Fruit fly (Drosophila melanogaster) whole organism, wandering third instar larva: ENCODE measurements around the gene CAH6.
A peak's percentile ranks its signal among the peaks of the same experiment; 100 is the strongest.

Experiments
- CG32264 ChIP-seq: fragments of 200-800 bp; sonication (Bioruptor generic); optimal IDR thresholded peaks from 2 replicates; lab custom pipeline; 2016; ENCODE audit warnings: missing biosample characterization, missing genetic modification characterization
- CG9705 ChIP-seq: fragments of 200-800 bp; sonication (Bioruptor generic); optimal IDR thresholded peaks from 2 replicates; lab custom pipeline; 2018; ENCODE audit warnings: missing biosample characterization, mild to moderate bottlenecking, missing genetic modification characterization
- Dfd ChIP-seq: fragments of >200 bp; optimal IDR thresholded peaks from 2 replicates; lab custom pipeline; 2017; ENCODE audit warnings: missing biosample characterization, missing genetic modification characterization
- Dif ChIP-seq: fragments of 200-275, 200-300 bp; sonication (Bioruptor generic); optimal IDR thresholded peaks from 2 replicates; lab custom pipeline; 2018; ENCODE audit warnings: missing biosample characterization, missing genetic modification characterization; ENCODE audit not compliant: partially characterized antibody
- GATAd ChIP-seq: sonication (Bioruptor generic); optimal IDR thresholded peaks from 2 replicates; lab custom pipeline; 2016; ENCODE audit warnings: missing biosample characterization, missing genetic modification characterization
- HLH106 ChIP-seq: fragments of 200-800 bp; optimal IDR thresholded peaks from 3 replicates; lab custom pipeline; 2019; ENCODE audit warnings: missing biosample characterization, mild to moderate bottlenecking, missing genetic modification characterization, moderate library complexity
- Hnf4 ChIP-seq: fragments of 200-800 bp; sonication (Bioruptor generic); optimal IDR thresholded peaks from 2 replicates; lab custom pipeline; 2016; ENCODE audit warnings: missing biosample characterization, mild to moderate bottlenecking, missing genetic modification characterization
- Hr78 ChIP-seq: fragments of >200 bp; optimal IDR thresholded peaks from 2 replicates; lab custom pipeline; 2017; ENCODE audit warnings: missing biosample characterization, missing genetic modification characterization
- Hr83 ChIP-seq: fragments of 200-300 bp; sonication (Bioruptor generic); optimal IDR thresholded peaks from 2 replicates; lab custom pipeline; 2016; ENCODE audit warnings: missing biosample characterization, mild to moderate bottlenecking, missing genetic modification characterization, moderate library complexity; ENCODE audit not compliant: poor library complexity, severe bottlenecking
- Jra ChIP-seq: sonication (Bioruptor generic); optimal IDR thresholded peaks from 2 replicates; lab custom pipeline; 2016; ENCODE audit warnings: missing biosample characterization, missing genetic modification characterization
- Mio ChIP-seq: sonication (Bioruptor generic); optimal IDR thresholded peaks from 2 replicates; lab custom pipeline; 2016; ENCODE audit warnings: missing biosample characterization, missing genetic modification characterization
- Myc ChIP-seq: fragments of >200 bp; optimal IDR thresholded peaks from 2 replicates; lab custom pipeline; 2017
- OdsH ChIP-seq: fragments of 200-800 bp; sonication (Bioruptor generic); optimal IDR thresholded peaks from 2 replicates; lab custom pipeline; 2016; ENCODE audit warnings: missing biosample characterization, mild to moderate bottlenecking, missing genetic modification characterization
- Rel ChIP-seq, 2 experiments: fragments of 200-800 bp; sonication (Bioruptor generic) in 1 of 2; optimal IDR thresholded peaks; 2 replicates in 1 of 2; 3 replicates in 1 of 2; lab custom pipeline; 2016 to 2019; ENCODE audit warnings: mild to moderate bottlenecking in 2 of 2, missing biosample characterization in 2 of 2, missing genetic modification characterization in 2 of 2, moderate library complexity in 1 of 2
- Sp1 ChIP-seq: fragments of 200-800 bp; sonication (Bioruptor generic); optimal IDR thresholded peaks from 3 replicates; lab custom pipeline; 2019; ENCODE audit warnings: missing biosample characterization, mild to moderate bottlenecking, missing genetic modification characterization, moderate library complexity
- Vsx2 ChIP-seq: fragments of 200-300, 225-300 bp; sonication (Bioruptor generic); optimal IDR thresholded peaks from 2 replicates; lab custom pipeline; 2018; ENCODE audit warnings: missing biosample characterization, missing genetic modification characterization; ENCODE audit not compliant: partially characterized antibody
- br ChIP-seq: fragments of 200-800 bp; sonication (Bioruptor generic); optimal IDR thresholded peaks from 2 replicates; lab custom pipeline; 2016; ENCODE audit warnings: missing biosample characterization, missing genetic modification characterization
- brk ChIP-seq: fragments of 200-800 bp; sonication (Bioruptor generic); optimal IDR thresholded peaks from 2 replicates; lab custom pipeline; 2016; ENCODE audit warnings: missing biosample characterization, mild to moderate bottlenecking, missing genetic modification characterization
- dmrt93B ChIP-seq: fragments of 200-800 bp; sonication (Bioruptor generic); optimal IDR thresholded peaks from 2 replicates; lab custom pipeline; 2018; ENCODE audit warnings: missing biosample characterization, mild to moderate bottlenecking, missing genetic modification characterization
- dsf ChIP-seq: sonication (Bioruptor generic); optimal IDR thresholded peaks from 2 replicates; lab custom pipeline; 2016; ENCODE audit warnings: missing biosample characterization, missing genetic modification characterization, borderline replicate concordance
- ey ChIP-seq: fragments of 200-800 bp; sonication (Bioruptor generic); optimal IDR thresholded peaks from 2 replicates; lab custom pipeline; 2016; ENCODE audit warnings: missing biosample characterization, missing genetic modification characterization
- foxo ChIP-seq, 2 experiments: fragments of 200-800 bp; sonication (Bioruptor generic); optimal IDR thresholded peaks; 2 replicates in 1 of 2; 3 replicates in 1 of 2; lab custom pipeline; 2016 to 2017; ENCODE audit warnings: missing biosample characterization in 2 of 2, missing genetic modification characterization in 2 of 2
- fru ChIP-seq: fragments of 200-800 bp; sonication (Bioruptor generic); optimal IDR thresholded peaks from 3 replicates; lab custom pipeline; 2016; ENCODE audit warnings: missing biosample characterization, mild to moderate bottlenecking, missing genetic modification characterization
- h ChIP-seq: fragments of 200-800 bp; sonication (Bioruptor generic); optimal IDR thresholded peaks from 3 replicates; lab custom pipeline; 2016; ENCODE audit warnings: missing biosample characterization, mild to moderate bottlenecking, missing genetic modification characterization
- jim ChIP-seq: fragments of 175-275, 200-325 bp; sonication (Bioruptor generic); optimal IDR thresholded peaks from 2 replicates; lab custom pipeline; 2016; ENCODE audit warnings: missing biosample characterization, mild to moderate bottlenecking, missing genetic modification characterization
- lola ChIP-seq: fragments of >200 bp; optimal IDR thresholded peaks from 2 replicates; lab custom pipeline; 2017; ENCODE audit warnings: missing biosample characterization, missing genetic modification characterization
- psq ChIP-seq: fragments of 200-800 bp; sonication (Bioruptor generic); optimal IDR thresholded peaks from 3 replicates; lab custom pipeline; 2017; ENCODE audit warnings: missing biosample characterization, mild to moderate bottlenecking, missing genetic modification characterization, moderate library complexity
- rgr ChIP-seq: fragments of 200-800 bp; sonication (Bioruptor generic); optimal IDR thresholded peaks from 3 replicates; lab custom pipeline; 2016; ENCODE audit warnings: missing biosample characterization, mild to moderate bottlenecking, missing genetic modification characterization
- sage ChIP-seq: fragments of 200-800 bp; sonication (Bioruptor generic); optimal IDR thresholded peaks from 2 replicates; lab custom pipeline; 2016; ENCODE audit warnings: missing biosample characterization, mild to moderate bottlenecking, missing genetic modification characterization
- sv ChIP-seq: fragments of 200-800 bp; sonication (Bioruptor generic); optimal IDR thresholded peaks from 3 replicates; lab custom pipeline; 2016; ENCODE audit warnings: missing biosample characterization, missing genetic modification characterization
- woc ChIP-seq: sonication (Bioruptor generic); optimal IDR thresholded peaks from 2 replicates; lab custom pipeline; 2016; ENCODE audit warnings: missing biosample characterization, mild to moderate bottlenecking, missing genetic modification characterization

CAH6 gene

dm6 chr3R:31221337-31222047, 35.9 kb upstream of the CAH6 start:
- peak; percentile 55 for TF ChIP-seq Sp1 (GFP tag; lab: Kevin White, UChicago)
- peak; percentile 95 for TF ChIP-seq jim
- TF ChIP-seq dmrt93B (GFP tag; lab: Kevin White, UChicago): no peak
- peak; percentile 17 for TF ChIP-seq h
- TF ChIP-seq Hr78 (GFP tag; lab: Kevin White, UChicago): peak; percentile 12
- peak; percentile 21 for TF ChIP-seq Dif
- peak; percentile 15 for TF ChIP-seq br (GFP tag; lab: Kevin White, UChicago)
- TF ChIP-seq Hr83 (GFP tag; lab: Kevin White, UChicago): peak; percentile 41
- peak; percentile 12 for TF ChIP-seq psq (GFP tag; lab: Kevin White, UChicago)
- no peak for TF ChIP-seq Mio (GFP tag; lab: Kevin White, UChicago)
- TF ChIP-seq Rel (GFP tag; optimal IDR thresholded peaks at IDR 0.05; lab: Kevin White, UChicago): peak; percentile 47
- no peak for TF ChIP-seq Rel (tag; optimal IDR thresholded peaks at IDR 0.05; lab: Kevin White, UChicago)
- no peak for TF ChIP-seq Myc (lab: Kevin White, UChicago)

dm6 chr3R:31222125-31222889, 35.1 kb upstream of the CAH6 start:
- TF ChIP-seq OdsH (GFP tag; lab: Kevin White, UChicago): peak; percentile 61
- TF ChIP-seq Rel (GFP tag; optimal IDR thresholded peaks at IDR 0.05; lab: Kevin White, UChicago): no peak
- TF ChIP-seq Rel (tag; optimal IDR thresholded peaks at IDR 0.05; lab: Kevin White, UChicago): no peak
- TF ChIP-seq Hnf4 (GFP tag; lab: Kevin White, UChicago): peak; percentile 46
- TF ChIP-seq lola: no peak
- no peak for TF ChIP-seq jim
- no peak for TF ChIP-seq Hr83 (GFP tag; lab: Kevin White, UChicago)
- peak; percentile 58 for TF ChIP-seq HLH106
- peak; percentile 72 for TF ChIP-seq ey (GFP tag; lab: Kevin White, UChicago)
- peak; percentile 72 for TF ChIP-seq rgr (GFP tag; lab: Kevin White, UChicago)
- no peak for TF ChIP-seq Myc (lab: Kevin White, UChicago)
- peak; percentile 8 for TF ChIP-seq CG32264 (GFP tag; lab: Kevin White, UChicago)
- peak in 1 of 2 experiments; percentile 77 for TF ChIP-seq foxo (GFP tag; optimal IDR thresholded peaks at IDR 0.05; lab: Kevin White, UChicago)
- TF ChIP-seq woc (GFP tag; lab: Kevin White, UChicago): peak; percentile 50
- no peak for TF ChIP-seq sage (GFP tag; lab: Kevin White, UChicago)
- TF ChIP-seq CG9705 (GFP tag; lab: Kevin White, UChicago): peak; percentile 20
- peak; percentile 60 for TF ChIP-seq Sp1 (GFP tag; lab: Kevin White, UChicago)
- TF ChIP-seq fru: peak; percentile 80
- peak; percentile 47 for TF ChIP-seq dmrt93B (GFP tag; lab: Kevin White, UChicago)
- TF ChIP-seq sv (GFP tag; lab: Kevin White, UChicago): peak; percentile 56
- peak; percentile 70 for TF ChIP-seq br (GFP tag; lab: Kevin White, UChicago)
- peak; percentile 49 for TF ChIP-seq psq (GFP tag; lab: Kevin White, UChicago)
- no peak for TF ChIP-seq Vsx2 (GFP tag; lab: Kevin White, UChicago)
- TF ChIP-seq h: peak; percentile 83
- TF ChIP-seq, all 38 proteins: peak for 16

dm6 chr3R:31222890-31223569, 34.4 kb upstream of the CAH6 start:
- TF ChIP-seq rgr (GFP tag; lab: Kevin White, UChicago) (no peak), CG9705 (GFP tag; lab: Kevin White, UChicago) (no peak), Sp1 (GFP tag; lab: Kevin White, UChicago) (no peak), dsf (no peak), GATAd (GFP tag; lab: Kevin White, UChicago) (no peak), foxo (GFP tag; optimal IDR thresholded peaks at IDR 0.05; lab: Kevin White, UChicago) (no peak), psq (GFP tag; lab: Kevin White, UChicago) (no peak), Dfd (GFP tag; lab: Kevin White, UChicago) (no peak), sage (GFP tag; lab: Kevin White, UChicago) (no peak), OdsH (GFP tag; lab: Kevin White, UChicago) (no peak), brk (GFP tag; lab: Kevin White, UChicago) (no peak), h (no peak), HLH106 (no peak), Jra (no peak)
